Worm (Caenorhabditis elegans): ENCODE measurements around the gene C25D7.5.

The C25D7.5 gene

ce11 chrV:15071015-15071810 lies 18.8 kb downstream of the C25D7.5 start, which contains the start of gene unc-76:
unc-76 (plus strand) TSS chrV:15071760.
- TF ChIP-seq cog-1 (tag; optimal IDR thresholded peaks at IDR 0.05): peak; percentile 87
- no peak for TF ChIP-seq tab-1 (GFP tag; IDR thresholded peaks at IDR 0.05)
- no peak for TF ChIP-seq med-1 (GFP tag; optimal IDR thresholded peaks at IDR 0.05; ENCODE audit: insufficient read depth)
- no peak for TF ChIP-seq ztf-29 (GFP tag; IDR thresholded peaks at IDR 0.05)
- TF ChIP-seq klf-2 (GFP tag; conservative IDR thresholded peaks at IDR 0.05): no peak
- TF ChIP-seq ref-1 (GFP tag; conservative IDR thresholded peaks at IDR 0.05): no peak
- no peak for TF ChIP-seq T22C8.4 (GFP tag; IDR thresholded peaks at IDR 0.05)
- no peak for TF ChIP-seq ztf-23 (GFP tag; IDR thresholded peaks at IDR 0.05)
- 0 out of 2 replicates have a peak, but pooled peaks have one; percentile 11 for TF ChIP-seq flt-1 (GFP tag; IDR thresholded peaks at IDR 0.05)

ce11 chrV:15072738-15073137 lies 20.3 kb downstream of the C25D7.5 start:
- TF ChIP-seq T22C8.4 (GFP tag; IDR thresholded peaks at IDR 0.05) (no peak), ref-1 (GFP tag; conservative IDR thresholded peaks at IDR 0.05) (no peak), flt-1 (GFP tag; IDR thresholded peaks at IDR 0.05) (0 out of 2 replicates have a peak, but pooled peaks have one; percentile 37), ztf-23 (GFP tag; IDR thresholded peaks at IDR 0.05) (peak; percentile 53; the same call in 1 of the 2 replicates)

ce11 chrV:15074907-15075306 lies 22.5 kb downstream of the C25D7.5 start:
- no peak for TF ChIP-seq flt-1 (GFP tag; IDR thresholded peaks at IDR 0.05)
- no peak for TF ChIP-seq med-1 (GFP tag; optimal IDR thresholded peaks at IDR 0.05; ENCODE audit: insufficient read depth)
- no peak for TF ChIP-seq ref-1 (GFP tag; conservative IDR thresholded peaks at IDR 0.05)
- TF ChIP-seq cog-1 (tag; optimal IDR thresholded peaks at IDR 0.05): no peak
- TF ChIP-seq T22C8.4 (GFP tag; IDR thresholded peaks at IDR 0.05): no peak
- TF ChIP-seq tab-1 (GFP tag; IDR thresholded peaks at IDR 0.05): no peak
- TF ChIP-seq ztf-23 (GFP tag; IDR thresholded peaks at IDR 0.05): no peak
- TF ChIP-seq ztf-29 (GFP tag; IDR thresholded peaks at IDR 0.05): no peak
- TF ChIP-seq klf-2 (GFP tag; conservative IDR thresholded peaks at IDR 0.05): no peak

- no peak for TF ChIP-seq cog-1 (tag; optimal IDR thresholded peaks at IDR 0.05)
- no peak for TF ChIP-seq T22C8.4 (GFP tag; IDR thresholded peaks at IDR 0.05)
- TF ChIP-seq ztf-23 (GFP tag; IDR thresholded peaks at IDR 0.05): no peak
- no peak for TF ChIP-seq ztf-29 (GFP tag; IDR thresholded peaks at IDR 0.05)
- TF ChIP-seq med-1 (GFP tag; optimal IDR thresholded peaks at IDR 0.05; ENCODE audit: insufficient read depth): no peak
- TF ChIP-seq ref-1 (GFP tag; conservative IDR thresholded peaks at IDR 0.05): no peak
- no peak for TF ChIP-seq tab-1 (GFP tag; IDR thresholded peaks at IDR 0.05)
- no peak for TF ChIP-seq flt-1 (GFP tag; IDR thresholded peaks at IDR 0.05)
- no peak for TF ChIP-seq klf-2 (GFP tag; conservative IDR thresholded peaks at IDR 0.05)
Observed at ce11 chrV:15078560-15078959, 26.1 kb downstream of the C25D7.5 start.

ce11 chrV:15082291-15082690 lies 29.8 kb downstream of the C25D7.5 start, which contains the start of the genes C01G10.10 and C01G10.9:
C01G10.10 (minus strand) TSS chrV:15082441.
C01G10.9 (plus strand) TSS chrV:15082530.
- TF ChIP-seq ztf-29 (GFP tag; IDR thresholded peaks at IDR 0.05): no peak
- TF ChIP-seq flt-1 (GFP tag; IDR thresholded peaks at IDR 0.05): 0 out of 2 replicates have a peak, but pooled peaks have one; percentile 10

- TF ChIP-seq cog-1 (tag; optimal IDR thresholded peaks at IDR 0.05) (no peak), tab-1 (GFP tag; IDR thresholded peaks at IDR 0.05) (no peak), flt-1 (GFP tag; IDR thresholded peaks at IDR 0.05) (no peak), med-1 (GFP tag; optimal IDR thresholded peaks at IDR 0.05; ENCODE audit: insufficient read depth) (no peak), klf-2 (GFP tag; conservative IDR thresholded peaks at IDR 0.05) (no peak), T22C8.4 (GFP tag; IDR thresholded peaks at IDR 0.05) (no peak)
Observed at ce11 chrV:15083659-15084058, 31.2 kb downstream of the C25D7.5 start.

- TF ChIP-seq ztf-23 (GFP tag; IDR thresholded peaks at IDR 0.05): peak; percentile 89
- peak; percentile 83 for TF ChIP-seq cog-1 (tag; optimal IDR thresholded peaks at IDR 0.05)
- TF ChIP-seq klf-2 (GFP tag; conservative IDR thresholded peaks at IDR 0.05): no peak
- TF ChIP-seq flt-1 (GFP tag; IDR thresholded peaks at IDR 0.05): peak; percentile 77
- no peak for TF ChIP-seq T22C8.4 (GFP tag; IDR thresholded peaks at IDR 0.05)
Observed at ce11 chrV:15085335-15085800, 32.9 kb downstream of the C25D7.5 start, which contains the start of the genes ahsa-1 and C01G10.7. ahsa-1 (minus strand) TSS chrV:15085385. C01G10.7 (plus strand) TSS chrV:15085747.

ce11 chrV:15087207-15087706 lies 34.8 kb downstream of the C25D7.5 start, which contains the start of the genes C01G10.15 and C01G10.6:
C01G10.15 (minus strand) TSS chrV:15087307.
C01G10.6 (plus strand) TSS chrV:15087656.
- TF ChIP-seq med-1 (GFP tag; optimal IDR thresholded peaks at IDR 0.05; ENCODE audit: insufficient read depth) (no peak), ztf-23 (GFP tag; IDR thresholded peaks at IDR 0.05) (no peak), T22C8.4 (GFP tag; IDR thresholded peaks at IDR 0.05) (no peak), ref-1 (GFP tag; conservative IDR thresholded peaks at IDR 0.05) (no peak), flt-1 (GFP tag; IDR thresholded peaks at IDR 0.05) (no peak), klf-2 (GFP tag; conservative IDR thresholded peaks at IDR 0.05) (no peak), ztf-29 (GFP tag; IDR thresholded peaks at IDR 0.05) (no peak), cog-1 (tag; optimal IDR thresholded peaks at IDR 0.05) (no peak), tab-1 (GFP tag; IDR thresholded peaks at IDR 0.05) (no peak)

- TF ChIP-seq flt-1 (GFP tag; IDR thresholded peaks at IDR 0.05): no peak
- no peak for TF ChIP-seq med-1 (GFP tag; optimal IDR thresholded peaks at IDR 0.05; ENCODE audit: insufficient read depth)
- TF ChIP-seq ztf-29 (GFP tag; IDR thresholded peaks at IDR 0.05): no peak
- TF ChIP-seq klf-2 (GFP tag; conservative IDR thresholded peaks at IDR 0.05): no peak
- TF ChIP-seq ref-1 (GFP tag; conservative IDR thresholded peaks at IDR 0.05): no peak
- TF ChIP-seq tab-1 (GFP tag; IDR thresholded peaks at IDR 0.05): no peak
- no peak for TF ChIP-seq cog-1 (tag; optimal IDR thresholded peaks at IDR 0.05)
- TF ChIP-seq T22C8.4 (GFP tag; IDR thresholded peaks at IDR 0.05): no peak
- TF ChIP-seq ztf-23 (GFP tag; IDR thresholded peaks at IDR 0.05): no peak
Observed at ce11 chrV:15088613-15089012, 36.2 kb downstream of the C25D7.5 start, which contains the start of gene C01G10.18. C01G10.18 (minus strand) TSS chrV:15088713.
